Fruit fly (Drosophila melanogaster) whole organism, wandering third instar larva: ENCODE measurements around the gene Iyd.

Source experiments
- Abd-B ChIP-seq: fragments of >200 bp; optimal IDR thresholded peaks from 2 replicates; lab custom pipeline; 2017; ENCODE audit warnings: missing biosample characterization, missing genetic modification characterization
- CG32264 ChIP-seq: fragments of 200-800 bp; sonication (Bioruptor generic); optimal IDR thresholded peaks from 2 replicates; lab custom pipeline; 2016; ENCODE audit warnings: missing biosample characterization, missing genetic modification characterization
- CG9705 ChIP-seq: fragments of 200-800 bp; sonication (Bioruptor generic); optimal IDR thresholded peaks from 2 replicates; lab custom pipeline; 2018; ENCODE audit warnings: missing biosample characterization, mild to moderate bottlenecking, missing genetic modification characterization
- CrebA ChIP-seq: fragments of 200-800 bp; sonication (Bioruptor generic); optimal IDR thresholded peaks from 2 replicates; lab custom pipeline; 2016; ENCODE audit warnings: missing biosample characterization, mild to moderate bottlenecking, missing genetic modification characterization, borderline replicate concordance
- Dfd ChIP-seq: fragments of >200 bp; optimal IDR thresholded peaks from 2 replicates; lab custom pipeline; 2017; ENCODE audit warnings: missing biosample characterization, missing genetic modification characterization
- Dif ChIP-seq: fragments of 200-275, 200-300 bp; sonication (Bioruptor generic); optimal IDR thresholded peaks from 2 replicates; lab custom pipeline; 2018; ENCODE audit warnings: missing biosample characterization, missing genetic modification characterization; ENCODE audit not compliant: partially characterized antibody
- HLH106 ChIP-seq: fragments of 200-800 bp; optimal IDR thresholded peaks from 3 replicates; lab custom pipeline; 2019; ENCODE audit warnings: missing biosample characterization, mild to moderate bottlenecking, missing genetic modification characterization, moderate library complexity
- Hnf4 ChIP-seq: fragments of 200-800 bp; sonication (Bioruptor generic); optimal IDR thresholded peaks from 2 replicates; lab custom pipeline; 2016; ENCODE audit warnings: missing biosample characterization, mild to moderate bottlenecking, missing genetic modification characterization
- Hr78 ChIP-seq: fragments of >200 bp; optimal IDR thresholded peaks from 2 replicates; lab custom pipeline; 2017; ENCODE audit warnings: missing biosample characterization, missing genetic modification characterization
- Hr83 ChIP-seq: fragments of 200-300 bp; sonication (Bioruptor generic); optimal IDR thresholded peaks from 2 replicates; lab custom pipeline; 2016; ENCODE audit warnings: missing biosample characterization, mild to moderate bottlenecking, missing genetic modification characterization, moderate library complexity; ENCODE audit not compliant: poor library complexity, severe bottlenecking
- Jra ChIP-seq: sonication (Bioruptor generic); optimal IDR thresholded peaks from 2 replicates; lab custom pipeline; 2016; ENCODE audit warnings: missing biosample characterization, missing genetic modification characterization
- Mio ChIP-seq: sonication (Bioruptor generic); optimal IDR thresholded peaks from 2 replicates; lab custom pipeline; 2016; ENCODE audit warnings: missing biosample characterization, missing genetic modification characterization
- Myc ChIP-seq: fragments of >200 bp; optimal IDR thresholded peaks from 2 replicates; lab custom pipeline; 2017
- N ChIP-seq: fragments of >200 bp; optimal IDR thresholded peaks from 2 replicates; lab custom pipeline; 2018; ENCODE audit warnings: missing biosample characterization, missing external identifiers, missing genetic modification characterization
- OdsH ChIP-seq: fragments of 200-800 bp; sonication (Bioruptor generic); optimal IDR thresholded peaks from 2 replicates; lab custom pipeline; 2016; ENCODE audit warnings: missing biosample characterization, mild to moderate bottlenecking, missing genetic modification characterization
- Rel ChIP-seq, 2 experiments: fragments of 200-800 bp; sonication (Bioruptor generic) in 1 of 2; optimal IDR thresholded peaks; 2 replicates in 1 of 2; 3 replicates in 1 of 2; lab custom pipeline; 2016 to 2019; ENCODE audit warnings: mild to moderate bottlenecking in 2 of 2, missing biosample characterization in 2 of 2, missing genetic modification characterization in 2 of 2, moderate library complexity in 1 of 2
- Sp1 ChIP-seq: fragments of 200-800 bp; sonication (Bioruptor generic); optimal IDR thresholded peaks from 3 replicates; lab custom pipeline; 2019; ENCODE audit warnings: missing biosample characterization, mild to moderate bottlenecking, missing genetic modification characterization, moderate library complexity
- Vsx2 ChIP-seq: fragments of 200-300, 225-300 bp; sonication (Bioruptor generic); optimal IDR thresholded peaks from 2 replicates; lab custom pipeline; 2018; ENCODE audit warnings: missing biosample characterization, missing genetic modification characterization; ENCODE audit not compliant: partially characterized antibody
- br ChIP-seq: fragments of 200-800 bp; sonication (Bioruptor generic); optimal IDR thresholded peaks from 2 replicates; lab custom pipeline; 2016; ENCODE audit warnings: missing biosample characterization, missing genetic modification characterization
- brk ChIP-seq: fragments of 200-800 bp; sonication (Bioruptor generic); optimal IDR thresholded peaks from 2 replicates; lab custom pipeline; 2016; ENCODE audit warnings: missing biosample characterization, mild to moderate bottlenecking, missing genetic modification characterization
- dl ChIP-seq, 2 experiments: fragments of 175-275, 200-275 bp in 1 of 2; fragments of 200-275 bp in 1 of 2; sonication (Bioruptor generic); optimal IDR thresholded peaks; lab custom pipeline; 2018; ENCODE audit warnings: mild to moderate bottlenecking in 2 of 2, missing biosample characterization in 2 of 2, missing genetic modification characterization in 2 of 2, moderate library complexity in 2 of 2; ENCODE audit not compliant: partially characterized antibody in 2 of 2, insufficient read depth in 1 of 2
- dmrt93B ChIP-seq: fragments of 200-800 bp; sonication (Bioruptor generic); optimal IDR thresholded peaks from 2 replicates; lab custom pipeline; 2018; ENCODE audit warnings: missing biosample characterization, mild to moderate bottlenecking, missing genetic modification characterization
- dsf ChIP-seq: sonication (Bioruptor generic); optimal IDR thresholded peaks from 2 replicates; lab custom pipeline; 2016; ENCODE audit warnings: missing biosample characterization, missing genetic modification characterization, borderline replicate concordance
- ey ChIP-seq: fragments of 200-800 bp; sonication (Bioruptor generic); optimal IDR thresholded peaks from 2 replicates; lab custom pipeline; 2016; ENCODE audit warnings: missing biosample characterization, missing genetic modification characterization
- foxo ChIP-seq, 2 experiments: fragments of 200-800 bp; sonication (Bioruptor generic); optimal IDR thresholded peaks; 2 replicates in 1 of 2; 3 replicates in 1 of 2; lab custom pipeline; 2016 to 2017; ENCODE audit warnings: missing biosample characterization in 2 of 2, missing genetic modification characterization in 2 of 2
- fru ChIP-seq: fragments of 200-800 bp; sonication (Bioruptor generic); optimal IDR thresholded peaks from 3 replicates; lab custom pipeline; 2016; ENCODE audit warnings: missing biosample characterization, mild to moderate bottlenecking, missing genetic modification characterization
- h ChIP-seq: fragments of 200-800 bp; sonication (Bioruptor generic); optimal IDR thresholded peaks from 3 replicates; lab custom pipeline; 2016; ENCODE audit warnings: missing biosample characterization, mild to moderate bottlenecking, missing genetic modification characterization
- jim ChIP-seq: fragments of 175-275, 200-325 bp; sonication (Bioruptor generic); optimal IDR thresholded peaks from 2 replicates; lab custom pipeline; 2016; ENCODE audit warnings: missing biosample characterization, mild to moderate bottlenecking, missing genetic modification characterization
- lola ChIP-seq: fragments of >200 bp; optimal IDR thresholded peaks from 2 replicates; lab custom pipeline; 2017; ENCODE audit warnings: missing biosample characterization, missing genetic modification characterization
- pan ChIP-seq: fragments of >200 bp; optimal IDR thresholded peaks from 2 replicates; lab custom pipeline; 2017
- psq ChIP-seq: fragments of 200-800 bp; sonication (Bioruptor generic); optimal IDR thresholded peaks from 3 replicates; lab custom pipeline; 2017; ENCODE audit warnings: missing biosample characterization, mild to moderate bottlenecking, missing genetic modification characterization, moderate library complexity
- sage ChIP-seq: fragments of 200-800 bp; sonication (Bioruptor generic); optimal IDR thresholded peaks from 2 replicates; lab custom pipeline; 2016; ENCODE audit warnings: missing biosample characterization, mild to moderate bottlenecking, missing genetic modification characterization
- sv ChIP-seq: fragments of 200-800 bp; sonication (Bioruptor generic); optimal IDR thresholded peaks from 3 replicates; lab custom pipeline; 2016; ENCODE audit warnings: missing biosample characterization, missing genetic modification characterization
- tai ChIP-seq: sonication (Bioruptor generic); optimal IDR thresholded peaks from 2 replicates; lab custom pipeline; 2016; ENCODE audit warnings: missing biosample characterization, missing genetic modification characterization
- usp ChIP-seq: fragments of >200 bp; optimal IDR thresholded peaks from 2 replicates; lab custom pipeline; 2017; ENCODE audit warnings: missing biosample characterization, missing genetic modification characterization
- woc ChIP-seq: sonication (Bioruptor generic); optimal IDR thresholded peaks from 2 replicates; lab custom pipeline; 2016; ENCODE audit warnings: missing biosample characterization, mild to moderate bottlenecking, missing genetic modification characterization

Iyd gene

DNA sequence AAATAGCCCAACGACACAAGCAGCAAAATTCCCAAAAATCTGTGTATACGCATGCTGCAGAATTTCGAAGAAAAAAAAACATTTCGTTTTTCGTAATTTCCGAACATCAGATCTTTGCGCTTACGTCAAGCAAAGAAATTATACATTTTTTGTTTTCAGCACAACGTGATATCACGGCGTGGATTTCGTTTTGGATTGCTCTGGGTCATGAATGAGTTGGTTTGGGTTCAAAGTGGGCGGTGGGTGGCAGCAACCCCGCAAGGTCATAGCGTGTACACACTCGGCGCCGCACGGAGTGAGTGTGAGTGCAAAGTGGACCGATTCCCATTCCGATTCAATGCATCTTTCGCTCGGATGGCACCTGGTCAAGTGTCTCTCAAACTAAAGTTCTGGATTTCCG, 28.8 kb upstream of the Iyd start:
- TF ChIP-seq OdsH (GFP tag; lab: Kevin White, UChicago) (no peak), pan (lab: Kevin White, UChicago) (no peak), Hr83 (GFP tag; lab: Kevin White, UChicago) (no peak)

DNA sequence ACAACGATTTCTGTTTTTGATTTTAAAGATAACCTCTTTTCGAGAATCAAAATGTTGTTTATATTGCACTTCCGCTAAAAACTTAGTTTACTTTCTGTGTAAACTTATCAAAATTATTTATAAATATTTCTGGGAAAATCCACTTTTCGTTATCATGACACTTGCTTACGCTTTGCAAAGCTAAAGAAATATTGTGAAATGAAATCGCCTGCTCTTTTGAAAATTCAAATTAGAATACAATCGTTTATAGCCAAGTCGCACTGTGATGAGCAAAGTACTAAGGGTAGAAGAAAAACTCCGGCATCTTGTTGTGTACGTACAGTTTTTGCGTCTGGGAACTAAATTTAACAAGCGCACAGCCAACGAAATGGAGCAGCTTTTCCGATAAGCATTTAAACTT, 28.4 kb upstream of the Iyd start:
- TF ChIP-seq Dfd (no peak), lola (no peak), foxo (GFP tag; optimal IDR thresholded peaks at IDR 0.05; lab: Kevin White, UChicago) (no peak), OdsH (GFP tag; lab: Kevin White, UChicago) (no peak), Dif (GFP tag; lab: Kevin White, UChicago) (no peak), dmrt93B (no peak), tai (GFP tag; lab: Kevin White, UChicago) (no peak)

DNA sequence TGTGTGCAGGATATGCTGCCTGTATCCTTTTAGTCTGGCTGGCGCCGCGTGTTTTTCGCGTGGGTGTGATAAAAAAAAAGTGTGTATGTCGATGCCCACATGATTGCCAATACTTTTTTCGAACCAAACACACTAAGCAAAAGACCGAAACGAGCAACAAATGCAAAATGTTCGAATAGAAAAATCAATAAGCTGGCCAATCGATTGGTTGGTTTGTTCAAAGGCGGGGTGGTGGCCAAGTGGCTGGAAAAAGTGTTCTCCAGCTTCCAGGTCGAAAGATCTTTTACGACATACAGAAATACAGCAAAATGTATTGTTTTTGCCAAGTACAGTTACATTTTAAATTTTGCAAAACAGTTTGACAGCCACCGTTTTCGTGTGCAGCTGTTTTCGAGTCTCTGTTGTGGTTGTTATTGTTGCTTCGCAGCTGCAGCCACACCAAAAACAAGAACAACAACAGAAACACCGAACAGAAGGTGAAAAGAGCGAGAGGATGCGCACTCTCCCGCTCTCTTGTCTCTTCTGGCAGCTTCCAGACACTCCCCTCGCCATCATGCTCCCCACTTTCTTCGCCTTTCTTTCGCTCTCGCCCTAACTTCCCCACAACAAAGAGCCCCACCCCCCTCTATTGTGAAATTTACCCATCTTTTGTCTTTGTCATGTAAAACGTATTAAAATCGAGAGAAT, 27.7 kb upstream of the Iyd start:
- TF ChIP-seq CG9705 (GFP tag; lab: Kevin White, UChicago) (no peak), woc (GFP tag; lab: Kevin White, UChicago) (no peak), Hr83 (GFP tag; lab: Kevin White, UChicago) (no peak), dl (GFP tag; optimal IDR thresholded peaks at IDR 0.05; lab: Kevin White, UChicago; ENCODE audit: insufficient read depth in 1 of 2, partially characterized antibody in 2 of 2) (peak in 1 of 2 experiments; percentile 48), Rel (GFP tag; optimal IDR thresholded peaks at IDR 0.05; lab: Kevin White, UChicago) (no peak), Rel (tag; optimal IDR thresholded peaks at IDR 0.05; lab: Kevin White, UChicago) (peak; percentile 3), Vsx2 (GFP tag; lab: Kevin White, UChicago) (no peak), psq (peak; percentile 45), Abd-B (GFP tag; lab: Kevin White, UChicago) (no peak), CrebA (no peak), OdsH (GFP tag; lab: Kevin White, UChicago) (no peak), br (GFP tag; lab: Kevin White, UChicago) (no peak), sv (GFP tag; lab: Kevin White, UChicago) (no peak), usp (GFP tag; lab: Kevin White, UChicago) (no peak), Jra (GFP tag; lab: Kevin White, UChicago) (no peak), brk (GFP tag; lab: Kevin White, UChicago) (no peak), sage (GFP tag; lab: Kevin White, UChicago) (no peak), CG32264 (no peak), foxo (GFP tag; optimal IDR thresholded peaks at IDR 0.05; lab: Kevin White, UChicago) (no peak), Hr78 (GFP tag; lab: Kevin White, UChicago) (no peak), Hnf4 (no peak), Myc (lab: Kevin White, UChicago) (peak; percentile 43), jim (GFP tag; lab: Kevin White, UChicago) (no peak), Dif (GFP tag; lab: Kevin White, UChicago) (peak; percentile 42), Mio (GFP tag; lab: Kevin White, UChicago) (no peak), N (GFP tag; lab: Kevin White, UChicago) (no peak), h (GFP tag; lab: Kevin White, UChicago) (no peak), dsf (GFP tag; lab: Kevin White, UChicago) (no peak), HLH106 (tag; lab: Kevin White, UChicago) (no peak), tai (GFP tag; lab: Kevin White, UChicago) (no peak), dmrt93B (no peak), Dfd (no peak), Sp1 (GFP tag; lab: Kevin White, UChicago) (no peak), ey (GFP tag; lab: Kevin White, UChicago) (no peak), fru (GFP tag; lab: Kevin White, UChicago) (no peak), pan (lab: Kevin White, UChicago) (no peak), lola (no peak)
